Worm (Caenorhabditis elegans) whole organism, young adult: ENCODE measurements around the gene W02A2.12.

Source experiments
- F10E7.11 ChIP-seq: sonication (generic microtip); optimal IDR thresholded peaks from 2 replicates; lab custom pipeline; 2017; ENCODE audit warnings: mild to moderate bottlenecking, missing genetic modification characterization, moderate library complexity, missing compliant biosample characterization
- F49E8.2 ChIP-seq: sonication (generic microtip); optimal IDR thresholded peaks from 3 replicates; lab custom pipeline; 2017; ENCODE audit warnings: missing genetic modification characterization, mild to moderate bottlenecking, missing compliant biosample characterization, antibody characterized with exemption, moderate library complexity; ENCODE audit not compliant: insufficient read depth
- Y53G8AR.9 ChIP-seq: fragments of 200-800 bp; sonication (Bioruptor generic); conservative IDR thresholded peaks from 2 replicates; pipeline ENCODE4 v1.3.6; 2022; ENCODE audit warnings: missing genetic modification reagents, missing genetic modification characterization, missing compliant biosample characterization
- Y95B8A.8 ChIP-seq: fragments of 200-800 bp; sonication (Bioruptor generic); IDR thresholded peaks from 2 replicates; pipeline ENCODE4 v1.3.6; 2022; ENCODE audit warnings: missing genetic modification reagents, missing genetic modification characterization, missing compliant biosample characterization
- ama-1 ChIP-seq, 3 experiments: fragments of 150-350 bp in 1 of 3; sonication (generic microtip) in 2 of 3; optimal IDR thresholded peaks; 2 replicates each; lab custom pipeline; 2014 to 2018; ENCODE audit warnings: missing biosample characterization in 2 of 3, missing genetic modification characterization in 2 of 3, missing genetic modification reagents in 2 of 3
- attf-5 ChIP-seq: fragments of 200-800 bp; sonication (Bioruptor generic); optimal IDR thresholded peaks from 2 replicates; lab custom pipeline; 2018; ENCODE audit warnings: mild to moderate bottlenecking, missing genetic modification characterization, missing compliant biosample characterization
- chd-7 ChIP-seq: sonication (generic microtip); optimal IDR thresholded peaks from 2 replicates; lab custom pipeline; 2016; ENCODE audit warnings: mild to moderate bottlenecking, missing genetic modification characterization, moderate library complexity, missing compliant biosample characterization
- egl-18 ChIP-seq: fragments of 200-800 bp; sonication (Bioruptor generic); IDR thresholded peaks from 2 replicates; pipeline ENCODE4 v1.3.6; 2022; ENCODE audit warnings: missing genetic modification reagents, missing genetic modification characterization, missing compliant biosample characterization
- hlh-26 ChIP-seq: fragments of 200-800 bp; sonication (Bioruptor generic); conservative IDR thresholded peaks from 2 replicates; pipeline ENCODE4 v1.3.6; 2022; ENCODE audit warnings: missing genetic modification reagents, missing genetic modification characterization, missing compliant biosample characterization
- nhr-80 ChIP-seq: sonication (generic microtip); optimal IDR thresholded peaks from 2 replicates; lab custom pipeline; 2016; ENCODE audit warnings: missing genetic modification characterization, missing compliant biosample characterization
- nhr-90 ChIP-seq: sonication (generic microtip); optimal IDR thresholded peaks from 2 replicates; lab custom pipeline; 2016; ENCODE audit warnings: missing genotype, mild to moderate bottlenecking, missing genetic modification characterization, missing compliant biosample characterization
- sea-2 ChIP-seq: fragments of 200-800 bp; sonication (Bioruptor generic); IDR thresholded peaks from 2 replicates; pipeline ENCODE4 v1.3.6; 2022; ENCODE audit warnings: missing genetic modification characterization, missing compliant biosample characterization
- unc-62 ChIP-seq: fragments of 150-350 bp; optimal IDR thresholded peaks from 2 replicates; lab custom pipeline; 2014; ENCODE audit warnings: missing biosample characterization, missing genetic modification reagents, missing genetic modification characterization
- ztf-3 ChIP-seq: fragments of 200-800 bp; sonication (Bioruptor generic); optimal IDR thresholded peaks from 2 replicates; lab custom pipeline; 2018; ENCODE audit warnings: mild to moderate bottlenecking, missing genetic modification characterization, missing compliant biosample characterization

DNA sequence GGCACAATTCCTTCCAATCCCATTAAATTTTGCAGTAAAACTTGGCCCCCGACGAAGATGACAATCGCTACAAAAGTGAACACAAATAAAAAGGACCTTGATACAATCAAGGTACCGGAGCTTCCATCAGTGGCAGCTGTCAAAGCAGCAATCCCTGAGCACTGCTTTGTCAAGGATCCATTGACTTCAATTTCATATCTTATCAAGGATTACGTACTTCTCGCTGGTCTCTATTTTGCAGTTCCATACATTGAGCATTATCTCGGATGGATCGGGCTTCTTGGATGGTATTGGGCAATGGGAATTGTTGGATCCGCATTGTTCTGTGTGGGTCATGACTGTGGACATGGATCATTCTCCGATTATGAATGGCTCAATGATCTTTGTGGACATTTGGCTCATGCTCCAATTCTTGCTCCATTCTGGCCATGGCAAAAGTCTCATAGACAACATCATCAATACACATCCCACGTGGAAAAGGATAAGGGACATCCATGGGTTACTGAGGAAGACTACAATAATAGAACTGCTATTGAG is 24.7 kb downstream of the W02A2.12 start, which contains the start of gene fat-2:
- TF ChIP-seq ama-1 (optimal IDR thresholded peaks at IDR 0.05; lab: Kevin White, UChicago) (no peak), ama-1 (GFP tag; optimal IDR thresholded peaks at IDR 0.05; lab: Kevin White, UChicago) (no peak), hlh-26 (GFP tag; lab: Robert Waterston, UW) (no peak), unc-62 (GFP tag; lab: Kevin White, UChicago) (no peak), F49E8.2 (tag; lab: Kevin White, UChicago) (no peak), sea-2 (GFP tag; lab: Robert Waterston, UW) (no peak), nhr-80 (no peak), Y95B8A.8 (GFP tag; lab: Robert Waterston, UW) (no peak), Y53G8AR.9 (GFP tag; lab: Robert Waterston, UW) (no peak), F10E7.11 (no peak), ztf-3 (GFP tag; lab: Kevin White, UChicago) (no peak), nhr-90 (tag; lab: Kevin White, UChicago) (no peak), egl-18 (GFP tag; lab: Robert Waterston, UW) (no peak), attf-5 (GFP tag; lab: Kevin White, UChicago) (no peak), chd-7 (no peak)
